Fruit fly (Drosophila melanogaster): ENCODE measurements around the gene Rrp6.

The Rrp6 gene

dm6 chr3R:14886011-14886534, at the start of gene Rrp6, which contains the start of the genes CG33331 and CG33332 (continued):
- TF ChIP-seq wor (GFP tag; IDR thresholded peaks at IDR 0.05) (0 out of 2 replicates have a peak, but pooled peaks have one; percentile 22), CG32767 (GFP tag; IDR thresholded peaks at IDR 0.05) (no peak; the same call in 1 of the 2 replicates), hkb (optimal IDR thresholded peaks at IDR 0.05) (no peak), hkb (GFP tag; IDR thresholded peaks at IDR 0.05) (0 out of 2 replicates have a peak, but pooled peaks have one; percentile 35), dpn (GFP tag; optimal IDR thresholded peaks at IDR 0.05) (peak; percentile 67 to 80), CG9609 (GFP tag; optimal IDR thresholded peaks at IDR 0.05) (peak; percentile 60), CG7786 (GFP tag; optimal IDR thresholded peaks at IDR 0.05) (peak; percentile 65), dmrt11E (tag; optimal IDR thresholded peaks at IDR 0.05) (peak; percentile 50), ERR (GFP tag; optimal IDR thresholded peaks at IDR 0.05) (peak; percentile 15), tgo (GFP tag; IDR thresholded peaks at IDR 0.05) (peak; percentile 42; the same call in 2 of the 3 replicates), bsh (GFP tag; optimal IDR thresholded peaks at IDR 0.05) (peak in 1 of 2 experiments; percentile 63), Neu2 (GFP tag; optimal IDR thresholded peaks at IDR 0.05; ENCODE audit: borderline replicate concordance) (no peak), CG6854 (GFP tag; optimal IDR thresholded peaks at IDR 0.05) (no peak), Elba2 (GFP tag; optimal IDR thresholded peaks at IDR 0.05) (no peak), usp (GFP tag; optimal IDR thresholded peaks at IDR 0.05) (no peak), HHEX (GFP tag; optimal IDR thresholded peaks at IDR 0.05) (peak; percentile 52), gsb (GFP tag; IDR thresholded peaks at IDR 0.05) (no peak), eve (GFP tag; optimal IDR thresholded peaks at IDR 0.05) (no peak), CG9727 (GFP tag; optimal IDR thresholded peaks at IDR 0.05) (peak; percentile 59), Dip3 (GFP tag; optimal IDR thresholded peaks at IDR 0.05) (peak; percentile 67), CG4424 (GFP tag; optimal IDR thresholded peaks at IDR 0.05) (peak; percentile 61), Dad (GFP tag; optimal IDR thresholded peaks at IDR 0.05) (peak; percentile 55), ara (GFP tag; IDR thresholded peaks at IDR 0.05) (peak; percentile 31; the same call in 1 of the 2 replicates), Doc3 (GFP tag; IDR thresholded peaks at IDR 0.05; ENCODE audit: partially characterized antibody) (peak; percentile 41; the same call in 1 of the 3 replicates), Stat92E (GFP tag; optimal IDR thresholded peaks at IDR 0.05) (no peak), CG33557 (GFP tag; optimal IDR thresholded peaks at IDR 0.05) (peak; percentile 45), CkIIα-i1 (GFP tag; IDR thresholded peaks at IDR 0.05) (no peak), CG17359 (tag; optimal IDR thresholded peaks at IDR 0.05) (peak; percentile 68), CG8359 (GFP tag; optimal IDR thresholded peaks at IDR 0.05; ENCODE audit: borderline replicate concordance) (no peak), Mes4 (GFP tag; optimal IDR thresholded peaks at IDR 0.05) (no peak), CG6689 (GFP tag; IDR thresholded peaks at IDR 0.05) (peak; percentile 77), CG6791 (GFP tag; IDR thresholded peaks at IDR 0.05; ENCODE audit: partially characterized antibody) (peak; percentile 71), CG7271 (tag; optimal IDR thresholded peaks at IDR 0.05) (no peak), trh (GFP tag; optimal IDR thresholded peaks at IDR 0.05) (peak; percentile 23), CG1603 (tag; optimal IDR thresholded peaks at IDR 0.05) (peak; percentile 69), MTF-1 (GFP tag; optimal IDR thresholded peaks at IDR 0.05; ENCODE audit: borderline replicate concordance) (no peak), seq (GFP tag; IDR thresholded peaks at IDR 0.05) (no peak), CG8388 (GFP tag; optimal IDR thresholded peaks at IDR 0.05) (peak; percentile 31), pzg (GFP tag; optimal IDR thresholded peaks at IDR 0.05) (peak; percentile 70), Oaz (GFP tag; IDR thresholded peaks at IDR 0.05) (no peak), CG17612 (GFP tag; IDR thresholded peaks at IDR 0.05) (no peak), CG34376 (GFP tag; optimal IDR thresholded peaks at IDR 0.05) (peak; percentile 59), CG13287 (GFP tag; IDR thresholded peaks at IDR 0.05; ENCODE audit: partially characterized antibody) (peak; percentile 81), dimm (GFP tag; IDR thresholded peaks at IDR 0.05) (no peak), Ets65A (GFP tag) (peak; percentile 97), hth (optimal IDR thresholded peaks at IDR 0.05) (no peak), HmgZ (tag; optimal IDR thresholded peaks at IDR 0.05) (peak; percentile 45), CG34224 (GFP tag; IDR thresholded peaks at IDR 0.05; ENCODE audit: partially characterized antibody) (peak; percentile 80), lilli (GFP tag; optimal IDR thresholded peaks at IDR 0.05) (peak; percentile 79), CG3847 (GFP tag; IDR thresholded peaks at IDR 0.05) (peak; percentile 80)
